Fruit fly (Drosophila melanogaster): ENCODE data around the gene dan.

Gene dan

DNA sequence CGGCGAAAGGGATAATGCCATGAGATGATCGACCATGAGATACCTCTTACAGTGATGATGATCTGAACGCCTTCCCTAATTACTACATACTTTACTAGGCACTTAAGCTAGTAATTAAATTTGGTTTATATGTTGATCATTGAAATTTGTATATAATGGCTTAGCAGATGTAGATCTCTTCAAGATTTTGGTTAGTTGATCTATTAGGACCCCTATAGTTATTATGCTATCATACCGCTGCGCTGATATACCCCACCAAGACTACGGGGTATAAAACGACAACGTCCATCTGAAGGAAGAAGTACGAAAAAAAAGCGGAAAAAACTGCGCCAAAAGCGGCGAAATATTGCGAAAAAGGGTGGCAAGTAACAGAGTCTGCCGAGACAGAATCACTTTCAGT lies 9.9 kb upstream of the dan start (continued):
- TF ChIP-seq lola (GFP tag; optimal IDR thresholded peaks at IDR 0.05) (peak in 1 of 3 experiments; percentile 55), vnd (GFP tag; IDR thresholded peaks at IDR 0.05; ENCODE audit: partially characterized antibody) (no peak), D19B (GFP tag; optimal IDR thresholded peaks at IDR 0.05) (peak; percentile 83), zfh1 (GFP tag; IDR thresholded peaks at IDR 0.05) (peak; percentile 21; the same call in 1 of the 3 replicates), lab (GFP tag; optimal IDR thresholded peaks at IDR 0.05) (no peak), D (optimal IDR thresholded peaks at IDR 0.05) (no peak), D (GFP tag; optimal IDR thresholded peaks at IDR 0.05) (peak; percentile 51), CG2678 (tag; optimal IDR thresholded peaks at IDR 0.05) (peak; percentile 46), phol (tag; optimal IDR thresholded peaks at IDR 0.05) (peak; percentile 58), gem (tag; optimal IDR thresholded peaks at IDR 0.05) (peak; percentile 57), CoRest (tag; optimal IDR thresholded peaks at IDR 0.05) (peak; percentile 24), unpg (GFP tag; optimal IDR thresholded peaks at IDR 0.05) (peak; percentile 5), knrl (GFP tag; IDR thresholded peaks at IDR 0.05; ENCODE audit: partially characterized antibody) (no peak), CG30403 (GFP tag; optimal IDR thresholded peaks at IDR 0.05) (peak; percentile 14), pan (optimal IDR thresholded peaks at IDR 0.05) (peak in 1 of 2 experiments; percentile 77), pan (GFP tag; optimal IDR thresholded peaks at IDR 0.05 in 1 of 2, IDR thresholded peaks at IDR 0.05 in 1 of 2) (peak in 1 of 2 experiments; percentile 66), Eip74EF (GFP tag; optimal IDR thresholded peaks at IDR 0.05) (no peak), CG7839 (tag; optimal IDR thresholded peaks at IDR 0.05) (peak; percentile 40), CG9215 (GFP tag; IDR thresholded peaks at IDR 0.05) (no peak), CG5245 (GFP tag; optimal IDR thresholded peaks at IDR 0.05) (peak; percentile 15), Atf6 (GFP tag; IDR thresholded peaks at IDR 0.05) (no peak), CG13775 (GFP tag; optimal IDR thresholded peaks at IDR 0.05) (peak; percentile 5), sqz (GFP tag; optimal IDR thresholded peaks at IDR 0.05) (peak; percentile 27), HLH4C (GFP tag; IDR thresholded peaks at IDR 0.05; ENCODE audit: partially characterized antibody) (no peak), Sox100B (GFP tag; optimal IDR thresholded peaks at IDR 0.05) (peak; percentile 12), CG17829 (tag; optimal IDR thresholded peaks at IDR 0.05) (peak; percentile 57), pb (GFP tag; optimal IDR thresholded peaks at IDR 0.05) (no peak), pita (GFP tag; optimal IDR thresholded peaks at IDR 0.05) (no peak), dmrt11E (tag; optimal IDR thresholded peaks at IDR 0.05) (peak; percentile 71), dmrt99B (tag; optimal IDR thresholded peaks at IDR 0.05) (peak; percentile 39), CG16815 (GFP tag; optimal IDR thresholded peaks at IDR 0.05) (peak; percentile 20), chif (GFP tag; optimal IDR thresholded peaks at IDR 0.05) (peak in 1 of 2 experiments; percentile 42), CG7556 (GFP tag; optimal IDR thresholded peaks at IDR 0.05) (peak; percentile 25), eve (GFP tag; optimal IDR thresholded peaks at IDR 0.05) (no peak), CG8924 (tag; optimal IDR thresholded peaks at IDR 0.05) (peak; percentile 37), Hey (tag; optimal IDR thresholded peaks at IDR 0.05) (no peak), CG8478 (optimal IDR thresholded peaks at IDR 0.05) (no peak), CG18599 (GFP tag; optimal IDR thresholded peaks at IDR 0.05) (peak; percentile 40), jing (GFP tag; optimal IDR thresholded peaks at IDR 0.05) (no peak), Doc2 (GFP tag; IDR thresholded peaks at IDR 0.05) (no peak), CG4424 (GFP tag; optimal IDR thresholded peaks at IDR 0.05) (peak; percentile 48), sens (GFP tag) (peak; percentile 86), CG11504 (tag; optimal IDR thresholded peaks at IDR 0.05) (peak; percentile 53), CG4820 (GFP tag; optimal IDR thresholded peaks at IDR 0.05) (peak; percentile 44), sd (tag; optimal IDR thresholded peaks at IDR 0.05) (no peak), CG6175 (GFP tag; IDR thresholded peaks at IDR 0.05) (no peak), CG9727 (GFP tag; optimal IDR thresholded peaks at IDR 0.05) (peak; percentile 67), CG10543 (GFP tag; optimal IDR thresholded peaks at IDR 0.05) (no peak), CG18011 (GFP tag; optimal IDR thresholded peaks at IDR 0.05) (no peak), CG30431 (GFP tag; optimal IDR thresholded peaks at IDR 0.05) (peak; percentile 15)

Measured in whole organism, embryonic.